Worm (Caenorhabditis elegans) whole organism, L1 larva: ENCODE results near the gene srw-127.

ENCODE experiments used
- C16A3.4 ChIP-seq: fragments of 150-350 bp; optimal IDR thresholded peaks from 2 replicates; lab custom pipeline; 2014; ENCODE audit warnings: missing biosample characterization, missing genetic modification characterization
- aha-1 ChIP-seq: fragments of 150-350 bp; optimal IDR thresholded peaks from 2 replicates; lab custom pipeline; 2014; ENCODE audit warnings: missing biosample characterization, missing genetic modification characterization
- efl-3 ChIP-seq: fragments of 200-800 bp; sonication (Bioruptor generic); optimal IDR thresholded peaks from 2 replicates; lab custom pipeline; 2018; ENCODE audit warnings: mild to moderate bottlenecking, missing genetic modification characterization, missing compliant biosample characterization
- elt-2 ChIP-seq: sonication (generic microtip); optimal IDR thresholded peaks from 2 replicates; lab custom pipeline; 2016; ENCODE audit warnings: missing genetic modification characterization, mild to moderate bottlenecking, inconsistent platforms, missing compliant biosample characterization, missing genetic modification reagents
- fkh-4 ChIP-seq: sonication (generic microtip); optimal IDR thresholded peaks from 2 replicates; lab custom pipeline; 2016; ENCODE audit warnings: missing compliant biosample characterization, missing genetic modification characterization, borderline replicate concordance
- fos-1 ChIP-seq: fragments of 150-350 bp; optimal IDR thresholded peaks from 2 replicates; lab custom pipeline; 2014; ENCODE audit warnings: missing biosample characterization, missing genetic modification characterization
- lin-13 ChIP-seq: fragments of 150-350 bp; optimal IDR thresholded peaks from 2 replicates; lab custom pipeline; 2014; ENCODE audit warnings: missing biosample characterization, missing genetic modification reagents, missing genetic modification characterization
- snpc-4 ChIP-seq: fragments of 150-350 bp; optimal IDR thresholded peaks from 2 replicates; lab custom pipeline; 2014; ENCODE audit warnings: missing biosample characterization, missing genetic modification characterization
- swsn-7 ChIP-seq: sonication (generic microtip); optimal IDR thresholded peaks from 2 replicates; lab custom pipeline; 2016; ENCODE audit warnings: missing genetic modification characterization, missing compliant biosample characterization
- zag-1 ChIP-seq: fragments of 150-350 bp; optimal IDR thresholded peaks from 2 replicates; lab custom pipeline; 2014; ENCODE audit warnings: missing biosample characterization, missing genetic modification characterization
- ztf-4 ChIP-seq: fragments of 150-350 bp; optimal IDR thresholded peaks from 2 replicates; lab custom pipeline; 2014; ENCODE audit warnings: missing biosample characterization, missing genetic modification characterization

DNA sequence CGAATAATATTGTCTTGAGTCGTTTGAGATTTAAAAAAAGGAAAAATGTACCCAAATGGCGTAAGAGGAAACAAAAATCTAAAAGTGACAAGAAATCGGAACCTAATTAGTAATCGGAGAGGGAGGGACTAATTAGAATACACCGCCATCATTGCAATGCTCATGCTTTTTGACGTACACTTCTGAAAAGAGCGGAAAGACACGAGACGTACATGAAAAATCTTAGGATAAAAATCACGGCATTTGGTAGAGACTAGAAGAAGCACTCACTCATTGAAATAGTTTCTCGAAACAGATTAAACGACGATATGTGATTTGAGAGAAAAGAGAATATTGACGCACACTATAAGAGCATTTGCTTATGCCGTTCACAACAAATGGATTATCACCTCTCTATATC, 10.3 kb downstream of the srw-127 start:
- TF ChIP-seq fkh-4 (tag; lab: Kevin White, UChicago) (peak; percentile 49), lin-13 (GFP tag; lab: Kevin White, UChicago) (no peak), snpc-4 (tag; lab: Kevin White, UChicago) (no peak), C16A3.4 (tag; lab: Kevin White, UChicago) (no peak), fos-1 (tag; lab: Kevin White, UChicago) (no peak), elt-2 (tag; lab: Kevin White, UChicago) (no peak), aha-1 (tag; lab: Kevin White, UChicago) (no peak), zag-1 (tag; lab: Kevin White, UChicago) (no peak), swsn-7 (tag; lab: Kevin White, UChicago) (no peak), efl-3 (GFP tag; lab: Kevin White, UChicago) (no peak), ztf-4 (no peak)
